Fruit fly (Drosophila melanogaster): Measurements from ENCODE around the gene CG10038.

CG10038 gene

DNA sequence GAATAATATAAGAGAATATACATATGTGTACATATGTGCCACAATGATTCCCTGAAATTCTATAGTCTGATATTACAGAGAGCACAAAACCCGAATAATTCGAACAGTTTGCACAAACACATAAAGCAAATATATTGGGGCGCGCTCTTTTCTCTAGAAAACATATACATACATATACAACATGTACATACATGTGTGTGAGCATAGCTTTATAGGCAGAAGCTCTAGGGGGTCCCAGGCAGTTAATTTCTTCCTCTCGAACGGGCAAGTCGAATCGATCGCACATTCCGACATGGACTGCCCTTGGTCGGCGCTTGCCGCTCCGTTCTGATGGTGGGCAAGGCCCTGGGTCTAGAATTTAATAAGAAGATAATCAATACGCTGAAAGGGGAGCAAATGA, 22.4 kb upstream of the CG10038 start, which contains the start of gene GstD3:
TSS of gene GstD3 (plus strand) at position 269 of the 400 bp plus-strand sequence.
- no peak for TF ChIP-seq noc (tag; optimal IDR thresholded peaks at IDR 0.05)

- no peak for TF ChIP-seq noc (tag; optimal IDR thresholded peaks at IDR 0.05)
These were observed 21.2 kb upstream of the CG10038 start, which contains the start of gene GstD2 for dm6 chr3R:12371671-12372070. Gene GstD2 (plus strand): TSS chr3R:12371971.

dm6 chr3R:12370643-12370995, 20.2 kb upstream of the CG10038 start:
- peak; percentile 42 for TF ChIP-seq noc (tag; optimal IDR thresholded peaks at IDR 0.05)

DNA sequence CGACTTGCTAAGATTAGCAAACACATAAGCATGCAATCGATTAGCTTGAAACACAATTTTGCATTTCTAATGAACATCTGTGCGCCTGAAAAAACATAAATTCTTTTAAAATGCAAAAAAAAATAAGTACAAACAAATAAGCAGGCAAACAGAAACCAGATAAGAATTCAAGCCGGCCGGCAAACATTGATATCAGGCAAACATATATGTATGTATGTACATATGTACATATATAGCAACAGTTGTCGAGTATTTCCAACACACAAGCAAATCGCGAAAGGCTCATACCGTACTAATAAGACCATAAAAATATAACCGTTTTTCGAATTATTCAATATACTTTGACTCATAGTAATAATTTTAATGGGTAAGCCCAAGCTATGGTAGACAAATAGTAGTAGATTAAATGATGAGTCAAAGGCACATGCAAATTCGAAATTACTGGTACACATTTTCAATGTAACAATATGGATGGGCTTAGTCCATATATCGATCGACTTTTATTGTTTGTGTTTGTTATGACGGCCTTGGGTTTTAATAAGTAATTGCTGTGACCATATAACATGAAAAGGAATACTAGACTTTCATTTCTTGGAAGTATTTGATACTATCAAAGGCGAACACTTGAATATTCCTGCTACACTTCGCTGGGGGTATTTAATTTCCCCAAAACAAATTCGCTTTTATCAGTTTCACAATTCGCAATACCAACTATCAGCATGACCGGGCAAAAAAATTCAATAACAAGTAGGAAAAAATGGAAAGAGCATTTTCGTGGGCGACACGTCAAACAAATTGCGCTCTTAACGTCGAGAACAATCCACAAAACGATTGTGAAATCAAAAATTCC, 19.6 kb upstream of the CG10038 start:
- no peak for TF ChIP-seq noc (tag; optimal IDR thresholded peaks at IDR 0.05)

dm6 chr3R:12369135-12369792, 18.8 kb upstream of the CG10038 start, which contains the start of gene GstD1:
Gene GstD1 (minus strand): TSS chr3R:12369268.
- TF ChIP-seq noc (tag; optimal IDR thresholded peaks at IDR 0.05): peak; percentile 87

DNA sequence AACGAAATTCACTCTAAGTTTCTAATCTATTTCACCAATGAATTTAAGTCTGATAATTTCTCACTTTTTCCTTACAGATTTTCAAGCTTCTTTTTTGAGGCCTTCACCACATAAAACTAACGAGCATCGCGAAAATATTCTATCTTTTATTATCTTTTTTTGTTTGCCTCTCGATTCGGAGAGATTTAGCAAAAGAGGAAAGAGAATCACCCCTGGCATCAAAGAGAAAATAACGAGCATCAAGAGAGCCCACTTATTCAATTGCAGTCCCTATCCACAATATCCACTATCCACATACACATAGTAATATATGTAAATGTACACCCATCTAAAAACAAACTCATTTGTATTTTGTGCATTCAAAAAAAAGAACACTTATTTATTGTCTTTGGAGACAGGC, 17.0 kb upstream of the CG10038 start, which contains the start of gene GstD9:
TSS of gene GstD9 (minus strand) at position 101 of the 400 bp plus-strand sequence.
- TF ChIP-seq noc (tag; optimal IDR thresholded peaks at IDR 0.05): no peak

- no peak for TF ChIP-seq noc (tag; optimal IDR thresholded peaks at IDR 0.05)
These were observed 15.4 kb upstream of the CG10038 start for dm6 chr3R:12365887-12366286.

- peak; percentile 46 for TF ChIP-seq noc (tag; optimal IDR thresholded peaks at IDR 0.05)
These were observed 14.9 kb upstream of the CG10038 start, which contains the start of gene GstD10 for dm6 chr3R:12365264-12365840. Gene GstD10 (minus strand): TSS chr3R:12365735.

DNA sequence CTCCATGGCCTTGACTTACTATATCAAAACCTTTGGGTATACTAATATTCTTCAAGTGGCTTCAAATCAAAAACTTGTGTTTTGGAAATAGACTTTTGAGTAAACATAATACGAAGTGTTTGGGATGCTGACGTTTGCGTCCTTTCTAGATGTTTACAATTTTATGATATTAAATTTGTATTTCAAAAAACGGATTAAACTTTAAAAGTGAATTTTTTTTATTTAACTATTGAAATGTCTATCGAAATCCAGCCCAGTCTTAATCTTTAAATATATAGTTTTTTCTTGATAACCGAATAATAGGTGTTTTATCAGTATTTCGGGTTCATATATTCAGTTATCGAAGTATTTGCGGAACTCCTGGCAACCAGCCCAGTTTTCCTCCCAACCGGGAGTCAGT, 14.1 kb upstream of the CG10038 start, which contains the start of gene Tim17a1:
TSS of gene Tim17a1 (minus strand) at position 101 of the 400 bp plus-strand sequence.
- no peak for TF ChIP-seq noc (tag; optimal IDR thresholded peaks at IDR 0.05)

DNA sequence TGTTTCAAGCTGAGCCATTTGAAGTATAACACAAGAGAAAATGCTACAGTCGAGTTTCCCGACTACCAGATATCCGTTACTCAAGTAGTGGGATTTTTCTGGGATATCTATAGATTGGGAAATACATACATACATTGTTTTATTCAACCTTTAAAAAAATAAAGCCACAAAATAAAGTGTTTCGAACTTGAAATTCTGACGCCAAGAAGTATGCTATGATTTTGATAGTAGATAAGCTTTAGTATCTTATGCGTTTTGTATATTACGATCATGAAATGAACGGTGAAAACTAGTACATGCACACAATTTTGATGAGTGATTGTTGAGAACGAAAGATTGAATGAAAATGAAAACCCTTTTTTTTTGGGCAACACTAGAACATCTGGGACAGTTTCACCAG, 13.1 kb upstream of the CG10038 start:
- TF ChIP-seq noc (tag; optimal IDR thresholded peaks at IDR 0.05): no peak

DNA sequence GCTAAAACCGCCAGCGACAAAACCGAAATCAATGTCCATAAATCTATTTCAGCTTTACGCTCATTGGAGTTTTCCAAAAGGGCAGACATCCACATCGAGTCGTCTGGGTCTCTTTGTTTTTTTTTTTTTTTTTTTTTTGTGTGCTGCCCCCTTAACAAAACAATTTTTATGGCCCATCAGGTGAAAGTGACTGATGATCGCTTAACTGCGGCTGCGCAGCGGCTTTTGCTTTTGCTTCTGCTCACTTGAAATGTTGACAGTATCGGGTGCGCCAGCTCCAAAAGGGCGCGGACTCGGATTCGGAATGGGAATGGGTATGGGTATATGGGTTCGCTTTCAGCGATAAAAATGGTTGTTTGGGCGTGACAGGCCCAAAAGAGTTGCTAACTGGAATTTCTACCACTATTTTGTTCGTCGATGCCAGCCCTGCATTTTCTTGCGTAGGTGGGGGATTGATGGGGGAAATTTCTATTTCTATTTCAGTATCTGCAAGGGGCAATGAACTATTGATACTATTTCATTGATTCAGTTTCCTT, 11.6 kb upstream of the CG10038 start:
- no peak for TF ChIP-seq noc (tag; optimal IDR thresholded peaks at IDR 0.05)

DNA sequence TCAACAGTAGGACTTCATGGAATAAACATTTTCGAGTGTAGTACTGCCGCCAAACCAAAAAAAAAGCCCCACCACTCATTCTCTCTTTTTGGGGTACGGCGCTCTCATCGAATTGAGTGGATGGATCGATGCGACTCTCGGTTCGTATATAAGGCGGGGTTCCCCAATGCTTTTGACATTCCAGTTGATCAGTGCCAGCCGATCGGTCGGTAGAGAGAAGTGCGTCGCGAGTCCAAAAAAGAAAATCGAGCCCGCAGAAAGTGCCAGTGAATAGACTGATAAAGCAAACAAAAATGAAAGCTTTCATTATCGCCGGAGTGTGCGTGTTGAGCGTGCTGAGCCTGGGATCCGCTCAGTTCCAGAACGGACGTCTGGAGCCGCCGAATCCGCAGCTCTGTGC, 9.4 kb upstream of the CG10038 start, which contains the start of gene CG4115:
TSS of gene CG4115 (plus strand) at position 172 of the 400 bp plus-strand sequence.
- no peak for TF ChIP-seq noc (tag; optimal IDR thresholded peaks at IDR 0.05)

- TF ChIP-seq noc (tag; optimal IDR thresholded peaks at IDR 0.05): no peak
These were observed 5.6 kb upstream of the CG10038 start, which contains the start of gene MBD-R2 for dm6 chr3R:12356044-12356443. Gene MBD-R2 (minus strand): TSS chr3R:12356265.

dm6 chr3R:12352003-12352402, 1.6 kb upstream of the CG10038 start, which contains the start of gene CG10041:
Gene CG10041 (minus strand): TSS chr3R:12352103.
- no peak for TF ChIP-seq noc (tag; optimal IDR thresholded peaks at IDR 0.05)

dm6 chr3R:12347659-12348058, 2.8 kb downstream of the CG10038 start:
- no peak for TF ChIP-seq noc (tag; optimal IDR thresholded peaks at IDR 0.05)

- no peak for TF ChIP-seq noc (tag; optimal IDR thresholded peaks at IDR 0.05)
These were observed 4.5 kb downstream of the CG10038 start for dm6 chr3R:12345989-12346388.
